Worm (Caenorhabditis elegans) whole organism, late embryonic: Measurements from ENCODE around the gene F56D5.5.

ENCODE experiments used
- ceh-19 ChIP-seq: fragments of 200-800 bp; sonication (Bioruptor generic); optimal IDR thresholded peaks from 2 replicates; lab custom pipeline; 2018; ENCODE audit warnings: mild to moderate bottlenecking, missing genetic modification characterization, missing compliant biosample characterization
- ceh-2 ChIP-seq: sonication (generic microtip); optimal IDR thresholded peaks from 2 replicates; lab custom pipeline; 2016; ENCODE audit warnings: missing genotype, missing genetic modification characterization, missing compliant biosample characterization
- elt-2 ChIP-seq: sonication (generic microtip); optimal IDR thresholded peaks from 2 replicates; lab custom pipeline; 2016; ENCODE audit warnings: missing genetic modification reagents, missing genetic modification characterization, missing compliant biosample characterization
- unc-55 ChIP-seq: sonication (generic microtip); optimal IDR thresholded peaks from 2 replicates; lab custom pipeline; 2017; ENCODE audit warnings: missing biosample characterization, missing genetic modification reagents, missing genetic modification characterization

DNA sequence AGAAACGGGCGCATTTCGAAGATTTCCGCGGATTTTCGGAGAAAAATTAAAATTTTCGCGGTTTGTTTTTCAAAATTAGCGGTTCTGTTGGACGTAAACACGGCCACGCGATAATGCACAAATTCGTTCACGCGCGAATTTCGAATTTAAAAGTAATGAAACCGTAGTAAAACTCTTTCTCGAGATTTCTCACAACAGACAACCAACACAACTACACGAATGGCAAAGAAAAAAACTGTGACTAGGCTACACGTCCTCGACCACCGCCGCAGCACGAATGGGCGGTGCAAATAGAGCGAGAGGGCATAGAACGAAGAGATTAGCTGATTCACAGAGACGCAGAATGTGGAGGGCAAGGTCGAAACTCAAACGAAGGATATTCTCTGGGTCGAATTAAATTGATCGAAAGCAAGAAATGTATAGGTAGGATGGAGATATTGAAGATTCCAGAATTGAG, 33.0 kb upstream of the F56D5.5 start, which contains the start of gene idh-1:
- peak; percentile 1 for TF ChIP-seq ceh-2 (tag; lab: Kevin White, UChicago)
- no peak for TF ChIP-seq unc-55 (GFP tag; lab: Kevin White, UChicago)
- no peak for TF ChIP-seq elt-2 (tag; lab: Kevin White, UChicago)
- no peak for TF ChIP-seq ceh-19 (GFP tag; lab: Kevin White, UChicago)
